Worm (Caenorhabditis elegans) whole organism, young adult: ENCODE results near the gene C32B5.18.
"Not testable (repeated sequence)": the region's sequence is repeated elsewhere in the genome, so short reads cannot be mapped to it uniquely, and the experiment has no call there.

Experiments
- F10E7.11 ChIP-seq: sonication (generic microtip); optimal IDR thresholded peaks from 2 replicates; lab custom pipeline; 2017; ENCODE audit warnings: mild to moderate bottlenecking, missing genetic modification characterization, moderate library complexity, missing compliant biosample characterization
- F22D6.2 ChIP-seq: sonication (generic microtip); optimal IDR thresholded peaks from 2 replicates; lab custom pipeline; 2016; ENCODE audit warnings: mild to moderate bottlenecking, missing genetic modification characterization, missing compliant biosample characterization
- F33H1.4 ChIP-seq: fragments of 200-800 bp; sonication (Bioruptor generic); IDR thresholded peaks from 2 replicates; pipeline ENCODE4 v1.3.6; 2022; ENCODE audit warnings: missing genetic modification reagents, missing genetic modification characterization, missing compliant biosample characterization
- F39B2.1 ChIP-seq: fragments of 200-800 bp; sonication (Bioruptor generic); IDR thresholded peaks from 2 replicates; pipeline ENCODE4 v1.3.6; 2022; ENCODE audit warnings: missing genetic modification reagents, missing genetic modification characterization, missing compliant biosample characterization
- F55B11.4 ChIP-seq: sonication (generic microtip); optimal IDR thresholded peaks from 2 replicates; lab custom pipeline; 2016; ENCODE audit warnings: missing compliant biosample characterization, missing genetic modification characterization, borderline replicate concordance; ENCODE audit not compliant: insufficient read depth
- F57A8.1 ChIP-seq: fragments of 200-800 bp; sonication (Bioruptor generic); optimal IDR thresholded peaks from 2 replicates; lab custom pipeline; 2018; ENCODE audit warnings: mild to moderate bottlenecking, missing genetic modification characterization, moderate library complexity, missing compliant biosample characterization
- atf-7 ChIP-seq: sonication (generic microtip); optimal IDR thresholded peaks from 2 replicates; lab custom pipeline; 2017; ENCODE audit warnings: mild to moderate bottlenecking, missing genetic modification characterization, missing compliant biosample characterization
- attf-3 ChIP-seq: fragments of 200-800 bp; sonication (Bioruptor generic); conservative IDR thresholded peaks from 2 replicates; pipeline ENCODE4 v1.3.6; 2022; ENCODE audit warnings: missing genetic modification reagents, missing genetic modification characterization, missing compliant biosample characterization
- chd-7 ChIP-seq: sonication (generic microtip); optimal IDR thresholded peaks from 2 replicates; lab custom pipeline; 2016; ENCODE audit warnings: mild to moderate bottlenecking, missing genetic modification characterization, moderate library complexity, missing compliant biosample characterization
- egl-18 ChIP-seq: fragments of 200-800 bp; sonication (Bioruptor generic); IDR thresholded peaks from 2 replicates; pipeline ENCODE4 v1.3.6; 2022; ENCODE audit warnings: missing genetic modification reagents, missing genetic modification characterization, missing compliant biosample characterization
- ets-4 ChIP-seq: fragments of 200-800 bp; sonication (Bioruptor generic); optimal IDR thresholded peaks from 2 replicates; lab custom pipeline; 2018; ENCODE audit warnings: mild to moderate bottlenecking, missing genetic modification characterization, missing compliant biosample characterization
- fkh-3 ChIP-seq: sonication (generic microtip); optimal IDR thresholded peaks from 2 replicates; lab custom pipeline; 2016; ENCODE audit warnings: mild to moderate bottlenecking, missing genetic modification characterization, missing compliant biosample characterization
- hmg-1.2 ChIP-seq: fragments of 200-800 bp; sonication (Bioruptor generic); IDR thresholded peaks from 2 replicates; pipeline ENCODE4 v1.3.6; 2022; ENCODE audit warnings: missing genetic modification reagents, missing genetic modification characterization, missing compliant biosample characterization
- hsf-1 ChIP-seq: fragments of 200-800 bp; sonication (Bioruptor generic); IDR thresholded peaks from 2 replicates; pipeline ENCODE4 v1.3.6; 2022; ENCODE audit warnings: missing genetic modification reagents, missing genetic modification characterization, missing compliant biosample characterization
- lsl-1 ChIP-seq: fragments of 200-800 bp; sonication (Bioruptor generic); optimal IDR thresholded peaks from 2 replicates; lab custom pipeline; 2018; ENCODE audit warnings: mild to moderate bottlenecking, missing genetic modification characterization, moderate library complexity, missing compliant biosample characterization
- madf-6 ChIP-seq: fragments of 200-800 bp; sonication (Bioruptor generic); IDR thresholded peaks from 2 replicates; pipeline ENCODE4 v1.3.6; 2022; ENCODE audit warnings: missing genetic modification reagents, missing genetic modification characterization, missing compliant biosample characterization
- madf-8 ChIP-seq: fragments of 200-800 bp; sonication (Bioruptor generic); conservative IDR thresholded peaks from 2 replicates; pipeline ENCODE4 v1.3.6; 2022; ENCODE audit warnings: missing genetic modification reagents, missing genetic modification characterization, missing compliant biosample characterization
- mes-4 ChIP-seq: sonication (generic microtip); optimal IDR thresholded peaks from 2 replicates; lab custom pipeline; 2016; ENCODE audit warnings: missing genotype, missing genetic modification characterization, missing compliant biosample characterization
- nhr-179 ChIP-seq: sonication (generic microtip); optimal IDR thresholded peaks from 2 replicates; lab custom pipeline; 2016; ENCODE audit warnings: mild to moderate bottlenecking, missing genetic modification characterization, missing compliant biosample characterization
- snpc-4 ChIP-seq, 5 experiments: fragments of 150-350 bp in 1 of 5; sonication (generic microtip) in 4 of 5; optimal IDR thresholded peaks; 2 replicates each; lab custom pipeline; 2014 to 2018; ENCODE audit warnings: missing genetic modification characterization in 5 of 5, missing biosample characterization in 3 of 5, antibody characterized with exemption in 2 of 5, mild to moderate bottlenecking in 2 of 5, missing compliant biosample characterization in 2 of 5, missing genotype in 2 of 5, moderate library complexity in 2 of 5, missing genetic modification reagents in 1 of 5
- somi-1 ChIP-seq: fragments of 200-800 bp; sonication (Bioruptor generic); optimal IDR thresholded peaks from 2 replicates; lab custom pipeline; 2018; ENCODE audit warnings: mild to moderate bottlenecking, missing genetic modification characterization, missing compliant biosample characterization

Gene C32B5.18

ce11 chrII:994231-994630 lies 33.9 kb downstream of the C32B5.18 start, which contains the start of gene F45D11.7:
TSS of gene F45D11.7 (plus strand) at chrII:994531.
- not testable (repeated sequence) for TF ChIP-seq F10E7.11 (tag; lab: Kevin White, UChicago); madf-8 (GFP tag; lab: Robert Waterston, UW); atf-7 (tag; lab: Kevin White, UChicago)
- TF ChIP-seq, all 124 proteins: peak for 0; not testable (repeated sequence) for 124

ce11 chrII:996112-996511 lies 35.8 kb downstream of the C32B5.18 start, which contains the start of gene F45D11.11:
TSS of gene F45D11.11 (minus strand) at chrII:996212.
- not testable (repeated sequence) for TF ChIP-seq lsl-1; attf-3; ets-4 (GFP tag; lab: Kevin White, UChicago)

ce11 chrII:999493-999892 lies 39.2 kb downstream of the C32B5.18 start, which contains the start of gene fbxb-29:
TSS of gene fbxb-29 (minus strand) at chrII:999593.
- no peak for TF ChIP-seq fkh-3
- no peak for TF ChIP-seq chd-7 (tag; lab: Kevin White, UChicago)
- TF ChIP-seq hmg-1.2 (GFP tag; lab: Robert Waterston, UW) = no peak
- no peak for TF ChIP-seq hsf-1 (GFP tag; lab: Robert Waterston, UW)
- no peak for TF ChIP-seq egl-18 (GFP tag; lab: Robert Waterston, UW)
- no peak for TF ChIP-seq mes-4 (tag; lab: Kevin White, UChicago)
- TF ChIP-seq snpc-4 (GFP tag; optimal IDR thresholded peaks at IDR 0.05; lab: Kevin White, UChicago) = no peak
- TF ChIP-seq snpc-4 (tag; optimal IDR thresholded peaks at IDR 0.05; lab: Kevin White, UChicago) = no peak
- no peak for TF ChIP-seq F55B11.4 (tag; lab: Kevin White, UChicago)
- no peak for TF ChIP-seq F57A8.1
- TF ChIP-seq madf-6 (GFP tag; lab: Robert Waterston, UW) = no peak
- TF ChIP-seq F39B2.1 = no peak

- no peak for TF ChIP-seq attf-3
- TF ChIP-seq nhr-179 (tag; lab: Kevin White, UChicago) = no peak
Observed at ce11 chrII:1001351-1001750, 41.0 kb downstream of the C32B5.18 start, which contains the start of the genes fbxb-30 and F45D11.5. TSS of gene fbxb-30 (minus strand) at chrII:1001451. TSS of gene F45D11.5 (plus strand) at chrII:1001702.

DNA sequence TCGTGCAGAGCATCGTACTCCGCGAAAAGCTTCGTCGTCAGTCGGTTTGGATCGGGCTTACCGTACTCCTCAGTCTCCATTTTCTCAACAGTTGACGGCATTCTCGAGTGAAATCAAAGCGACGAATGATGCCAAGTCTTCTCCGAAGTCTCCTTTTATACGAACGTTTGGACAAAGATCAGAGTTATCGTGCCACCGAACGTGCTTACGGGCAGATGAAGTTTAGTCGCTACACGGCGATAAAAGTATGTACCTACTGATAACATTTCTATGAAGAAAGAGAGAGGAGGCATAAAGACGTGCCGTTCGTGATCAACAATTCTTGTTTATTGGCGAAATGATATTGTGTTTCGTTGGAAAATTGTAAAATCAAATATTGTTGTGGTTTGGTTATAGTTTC lies 46.1 kb downstream of the C32B5.18 start, which contains the start of gene F45D11.14:
Gene F45D11.14, minus strand, starts transcription at position 101 of the 400 bp plus-strand sequence.
- not testable (repeated sequence) for TF ChIP-seq F22D6.2 (tag; lab: Kevin White, UChicago); somi-1 (GFP tag; lab: Kevin White, UChicago); F33H1.4 (GFP tag; lab: Robert Waterston, UW)
